Worm (Caenorhabditis elegans): Measurements from ENCODE around the gene Y39H10A.1.

The Y39H10A.1 gene

DNA sequence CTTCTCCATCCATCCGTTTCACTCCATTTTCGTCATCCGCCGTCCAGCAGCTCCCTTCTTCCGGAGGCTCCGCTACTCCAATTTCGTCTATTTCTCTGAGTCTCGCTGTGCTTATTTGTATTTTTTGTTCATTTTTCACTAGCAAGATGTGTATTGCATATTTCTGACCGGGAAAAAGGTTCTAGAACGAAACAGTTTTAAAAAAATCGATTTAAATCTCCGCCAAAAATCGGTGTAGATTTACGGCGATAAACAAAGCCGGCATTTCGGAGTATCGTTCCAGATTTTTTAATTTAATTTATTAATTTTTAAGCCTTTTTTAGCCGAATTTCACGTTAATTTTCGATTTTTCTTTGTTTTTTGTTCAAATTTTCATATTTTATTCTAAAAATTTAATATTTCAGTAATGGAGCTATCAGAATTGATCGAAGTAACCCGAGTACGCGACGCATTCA lies 23.8 kb upstream of the Y39H10A.1 start, which contains the start of gene mtm-9:
TSS of gene mtm-9 (plus strand) at position 405 of the 455 bp plus-strand sequence.
- TF ChIP-seq ztf-11 (tag; optimal IDR thresholded peaks at IDR 0.05): no peak
- peak; percentile 47 to 82 for TF ChIP-seq lsy-2 (tag; optimal IDR thresholded peaks at IDR 0.05)
- peak; percentile 57 for TF ChIP-seq snu-23 (GFP tag; optimal IDR thresholded peaks at IDR 0.05)
- no peak for TF ChIP-seq dsc-1 (tag; optimal IDR thresholded peaks at IDR 0.05)
- no peak for TF ChIP-seq unc-86 (tag; optimal IDR thresholded peaks at IDR 0.05)
- TF ChIP-seq xbp-1 (tag; optimal IDR thresholded peaks at IDR 0.05): peak; percentile 22
- no peak for TF ChIP-seq unc-98 (GFP tag; IDR thresholded peaks at IDR 0.05)
- peak; percentile 43 for TF ChIP-seq C16A3.4 (tag; optimal IDR thresholded peaks at IDR 0.05)
- TF ChIP-seq mep-1 (tag; optimal IDR thresholded peaks at IDR 0.05): peak; percentile 42
- no peak for TF ChIP-seq hlh-17 (GFP tag; optimal IDR thresholded peaks at IDR 0.05; ENCODE audit: borderline replicate concordance)
- TF ChIP-seq efl-1 (optimal IDR thresholded peaks at IDR 0.05): peak; percentile 52 to 93
- TF ChIP-seq efl-1 (GFP tag; optimal IDR thresholded peaks at IDR 0.05 in 1 of 2): peak; percentile 93 to 99
- no peak for TF ChIP-seq unc-30 (tag; optimal IDR thresholded peaks at IDR 0.05)
- TF ChIP-seq elt-3 (tag; optimal IDR thresholded peaks at IDR 0.05): peak in 1 of 6 experiments; percentile 57
- TF ChIP-seq fkh-8 (tag; optimal IDR thresholded peaks at IDR 0.05): peak; percentile 36
- TF ChIP-seq ceh-82 (tag; optimal IDR thresholded peaks at IDR 0.05): peak in 1 of 3 experiments; percentile 33
- no peak for TF ChIP-seq C34B4.2 (tag; optimal IDR thresholded peaks at IDR 0.05)
- peak; percentile 37 for TF ChIP-seq ceh-8 (GFP tag; optimal IDR thresholded peaks at IDR 0.05)
- TF ChIP-seq blmp-1 (tag; optimal IDR thresholded peaks at IDR 0.05): peak; percentile 55
- TF ChIP-seq swsn-7 (tag; optimal IDR thresholded peaks at IDR 0.05): peak; percentile 40
- TF ChIP-seq Y116A8C.19 (tag; optimal IDR thresholded peaks at IDR 0.05; ENCODE audit: borderline replicate concordance): no peak
- TF ChIP-seq nhr-84 (tag; optimal IDR thresholded peaks at IDR 0.05): no peak
- TF ChIP-seq nhr-12 (tag; optimal IDR thresholded peaks at IDR 0.05): no peak
- no peak for TF ChIP-seq tlp-1 (tag; optimal IDR thresholded peaks at IDR 0.05)
- TF ChIP-seq lin-35 (GFP tag; optimal IDR thresholded peaks at IDR 0.05): peak; percentile 94 to 98
- peak; percentile 91 to 94 (median 93) for TF ChIP-seq dpl-1 (GFP tag; optimal IDR thresholded peaks at IDR 0.05)
- no peak for TF ChIP-seq lir-3 (tag; optimal IDR thresholded peaks at IDR 0.05; ENCODE audit: poor library complexity)
- TF ChIP-seq mab-9 (GFP tag; IDR thresholded peaks at IDR 0.05): no peak
- peak; percentile 36 for TF ChIP-seq tbx-2 (tag; optimal IDR thresholded peaks at IDR 0.05)
- TF ChIP-seq nhr-90 (tag; optimal IDR thresholded peaks at IDR 0.05; ENCODE audit: poor library complexity): peak; percentile 40
- TF ChIP-seq irx-1 (tag; optimal IDR thresholded peaks at IDR 0.05): peak; percentile 46
- peak; percentile 10 for TF ChIP-seq lin-13 (GFP tag; optimal IDR thresholded peaks at IDR 0.05)
- TF ChIP-seq sox-4 (tag; optimal IDR thresholded peaks at IDR 0.05): no peak
- TF ChIP-seq skn-1 (tag; optimal IDR thresholded peaks at IDR 0.05): peak; percentile 46
- peak; percentile 32; the same call in 1 of the 2 replicates for TF ChIP-seq nhr-19 (GFP tag; conservative IDR thresholded peaks at IDR 0.05)
- TF ChIP-seq nhr-77 (tag; optimal IDR thresholded peaks at IDR 0.05): peak; percentile 17
- no peak for TF ChIP-seq lin-15B (tag; optimal IDR thresholded peaks at IDR 0.05)
- no peak for TF ChIP-seq zip-4 (GFP tag; optimal IDR thresholded peaks at IDR 0.05)
- TF ChIP-seq isw-1 (GFP tag; IDR thresholded peaks at IDR 0.05): peak; percentile 27
- TF ChIP-seq jun-1 (tag; optimal IDR thresholded peaks at IDR 0.05): peak; percentile 25
- peak; percentile 63 for TF ChIP-seq nhr-20 (tag; optimal IDR thresholded peaks at IDR 0.05)
- TF ChIP-seq unc-130 (tag; optimal IDR thresholded peaks at IDR 0.05): peak; percentile 28

DNA sequence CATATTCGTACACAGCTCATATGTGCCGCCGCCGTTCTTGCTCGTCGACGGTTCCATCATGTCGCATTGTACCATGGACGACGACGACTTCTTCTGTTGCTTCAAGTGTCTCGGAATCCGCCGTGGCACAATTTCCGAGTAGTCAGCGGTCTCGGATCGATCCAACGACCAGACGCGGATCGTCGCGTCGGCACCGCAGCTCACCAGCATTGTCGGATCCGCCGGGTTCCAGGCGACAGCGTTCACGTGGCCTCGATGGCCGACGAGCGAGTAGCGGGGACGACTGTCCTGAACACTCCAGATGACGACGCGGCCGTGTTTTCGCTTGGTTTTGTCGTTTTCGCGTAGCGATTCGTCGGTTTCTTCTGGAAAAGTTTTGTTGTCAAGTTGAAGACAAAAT lies 16.7 kb upstream of the Y39H10A.1 start:
- TF ChIP-seq alr-1 (tag; optimal IDR thresholded peaks at IDR 0.05; ENCODE audit: borderline replicate concordance) (no peak), efl-3 (GFP tag; optimal IDR thresholded peaks at IDR 0.05) (no peak), sup-37 (GFP tag; optimal IDR thresholded peaks at IDR 0.05) (no peak), efl-1 (optimal IDR thresholded peaks at IDR 0.05) (no peak), efl-1 (GFP tag; optimal IDR thresholded peaks at IDR 0.05 in 1 of 2) (peak in 1 of 2 experiments; percentile 67)

Data from whole organism, L1 larva.